ENCODE assay signal across 3 worm cellular contexts in the genomic region with DNA sequence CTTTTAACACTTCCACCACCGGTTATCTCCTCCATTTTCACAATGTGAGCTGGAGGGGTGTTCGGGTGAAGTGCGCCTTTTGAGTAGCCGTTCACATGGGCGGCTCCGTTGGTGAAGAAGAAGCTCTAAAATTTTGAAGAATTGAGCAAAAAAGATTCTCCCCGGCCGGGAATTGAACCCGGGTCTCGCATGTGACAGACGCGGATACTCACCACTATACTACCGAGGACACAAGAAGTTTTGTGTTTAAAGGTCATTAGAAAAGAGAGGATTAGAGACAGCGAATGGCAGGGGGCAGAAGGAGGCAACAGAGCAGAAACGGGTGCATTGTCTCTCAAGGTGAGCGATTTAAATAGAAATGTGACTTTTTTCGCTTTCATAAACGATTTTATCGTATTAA.
A peak's percentile ranks its signal among the peaks of the same experiment; 100 is the strongest.
TF ChIP-seq lines count a peak whose summit lies in the region.

No protein-coding gene starts in this region.

TF ChIP-seq in whole organism, L4 larva, 104 proteins besides CTCF, POLR2A, EP300 and RAD21 (continued from another document and continues in another):
- TF ChIP-seq pqm-1 (tag; optimal IDR thresholded peaks at IDR 0.05; lab: Kevin White, UChicago) (no peak), nhr-77 (tag; optimal IDR thresholded peaks at IDR 0.05; lab: Kevin White, UChicago) (peak; percentile 26), madf-5 (GFP tag; IDR thresholded peaks at IDR 0.05; lab: Robert Waterston, UW) (peak; percentile 51 to 73; a peak in 1 of 4 replicates), daf-8 (GFP tag; IDR thresholded peaks at IDR 0.05; lab: Robert Waterston, UW) (0 out of 2 replicates have a peak, but pooled peaks have one; percentile 40), unc-130 (GFP tag; optimal IDR thresholded peaks at IDR 0.05; lab: Kevin White, UChicago) (peak; percentile 52), lim-7 (GFP tag; IDR thresholded peaks at IDR 0.05; lab: Robert Waterston, UW) (peak; percentile 89), F10B5.3 (tag; optimal IDR thresholded peaks at IDR 0.05; lab: Kevin White, UChicago) (no peak), F49E8.2 (tag; optimal IDR thresholded peaks at IDR 0.05; lab: Kevin White, UChicago; ENCODE audit: borderline replicate concordance) (peak; percentile 2), zip-11 (GFP tag; IDR thresholded peaks at IDR 0.05; lab: Robert Waterston, UW) (peak; percentile 41; the same call in 1 of the 2 replicates), ZK546.5 (tag; optimal IDR thresholded peaks at IDR 0.05; lab: Kevin White, UChicago) (no peak), nhr-237 (tag; optimal IDR thresholded peaks at IDR 0.05; lab: Kevin White, UChicago) (no peak), ces-1 (GFP tag; optimal IDR thresholded peaks at IDR 0.05; lab: Kevin White, UChicago) (no peak), lin-29 (GFP tag; IDR thresholded peaks at IDR 0.05; lab: Robert Waterston, UW) (peak; percentile 60; the same call in 1 of the 2 replicates), fos-1 (tag; optimal IDR thresholded peaks at IDR 0.05; lab: Kevin White, UChicago) (no peak), F44E2.7 (GFP tag; IDR thresholded peaks at IDR 0.05; lab: Robert Waterston, UW) (0 out of 2 replicates have a peak, but pooled peaks have one; percentile 54), lin-38 (GFP tag; IDR thresholded peaks at IDR 0.05; lab: Robert Waterston, UW) (peak; percentile 71), hif-1 (tag; optimal IDR thresholded peaks at IDR 0.05; lab: Kevin White, UChicago) (peak in 1 of 2 experiments; percentile 35), hlh-11 (tag; optimal IDR thresholded peaks at IDR 0.05; lab: Kevin White, UChicago) (peak; percentile 43), lin-13 (GFP tag; optimal IDR thresholded peaks at IDR 0.05; lab: Kevin White, UChicago) (peak; percentile 47), egl-27 (tag; optimal IDR thresholded peaks at IDR 0.05; lab: Kevin White, UChicago) (no peak), F37D6.2 (tag; optimal IDR thresholded peaks at IDR 0.05; lab: Kevin White, UChicago) (no peak), gei-8 (GFP tag; optimal IDR thresholded peaks at IDR 0.05; lab: Kevin White, UChicago) (no peak), spr-3 (GFP tag; optimal IDR thresholded peaks at IDR 0.05; lab: Kevin White, UChicago) (peak; percentile 53), D1046.2 (GFP tag; IDR thresholded peaks at IDR 0.05; lab: Robert Waterston, UW) (peak; percentile 84), lin-15B (tag; optimal IDR thresholded peaks at IDR 0.05; lab: Kevin White, UChicago) (no peak), zfp-3 (GFP tag; conservative IDR thresholded peaks at IDR 0.05; lab: Robert Waterston, UW) (no peak), ceh-28 (tag; optimal IDR thresholded peaks at IDR 0.05; lab: Kevin White, UChicago) (no peak), pha-4 (GFP tag; IDR thresholded peaks at IDR 0.05; lab: Robert Waterston, UW) (peak; percentile 90), pha-4 (tag; optimal IDR thresholded peaks at IDR 0.05; lab: Kevin White, UChicago) (no peak), nhr-76 (tag; optimal IDR thresholded peaks at IDR 0.05; lab: Kevin White, UChicago) (no peak), nhr-28 (tag; optimal IDR thresholded peaks at IDR 0.05; lab: Kevin White, UChicago) (peak; percentile 9), ztf-7 (tag; optimal IDR thresholded peaks at IDR 0.05; lab: Kevin White, UChicago) (no peak), unc-62 (GFP tag; optimal IDR thresholded peaks at IDR 0.05 in 1 of 2; lab: Kevin White, UChicago) (no peak), unc-62 (tag; optimal IDR thresholded peaks at IDR 0.05; lab: Kevin White, UChicago) (no peak), duxl-1 (tag; optimal IDR thresholded peaks at IDR 0.05; lab: Kevin White, UChicago; ENCODE audit: poor library complexity) (peak; percentile 63), cey-2 (tag; optimal IDR thresholded peaks at IDR 0.05; lab: Kevin White, UChicago; ENCODE audit: borderline replicate concordance, insufficient read depth) (no peak), T20F7.1 (GFP tag; optimal IDR thresholded peaks at IDR 0.05; lab: Kevin White, UChicago) (no peak), ceh-82 (tag; optimal IDR thresholded peaks at IDR 0.05; lab: Kevin White, UChicago) (no peak), nhr-48 (tag; optimal IDR thresholded peaks at IDR 0.05; lab: Kevin White, UChicago) (peak; percentile 25), zfp-2 (tag; optimal IDR thresholded peaks at IDR 0.05; lab: Kevin White, UChicago) (no peak), dpl-1 (GFP tag; optimal IDR thresholded peaks at IDR 0.05; lab: Kevin White, UChicago) (peak; percentile 10)

TF ChIP-seq in whole organism, late embryonic, 69 proteins besides CTCF, POLR2A, EP300 and RAD21 (continued from another document):
- TF ChIP-seq dve-1 (tag; optimal IDR thresholded peaks at IDR 0.05; lab: Kevin White, UChicago) = peak; percentile 47
- TF ChIP-seq lim-6 (tag; optimal IDR thresholded peaks at IDR 0.05; lab: Kevin White, UChicago) = no peak
- peak; percentile 61 for TF ChIP-seq K02D7.2 (tag; optimal IDR thresholded peaks at IDR 0.05; lab: Kevin White, UChicago)
- TF ChIP-seq dmd-4 (tag; optimal IDR thresholded peaks at IDR 0.05; lab: Kevin White, UChicago; ENCODE audit: borderline replicate concordance) = peak; percentile 74
- TF ChIP-seq tbx-2 (tag; optimal IDR thresholded peaks at IDR 0.05; lab: Kevin White, UChicago) = peak; percentile 73
- peak; percentile 68 for TF ChIP-seq npax-4 (tag; optimal IDR thresholded peaks at IDR 0.05; lab: Kevin White, UChicago)
- no peak for TF ChIP-seq pros-1 (tag; optimal IDR thresholded peaks at IDR 0.05; lab: Kevin White, UChicago)
- TF ChIP-seq ceh-6 (GFP tag; optimal IDR thresholded peaks at IDR 0.05; lab: Kevin White, UChicago) = peak; percentile 78
- TF ChIP-seq sox-4 (tag; optimal IDR thresholded peaks at IDR 0.05; lab: Kevin White, UChicago) = peak; percentile 75
- peak; percentile 28 for TF ChIP-seq ceh-24 (tag; optimal IDR thresholded peaks at IDR 0.05; lab: Kevin White, UChicago)
- TF ChIP-seq syd-9 (tag; optimal IDR thresholded peaks at IDR 0.05; lab: Kevin White, UChicago) = peak; percentile 75
- peak; percentile 36 for TF ChIP-seq pqm-1 (tag; optimal IDR thresholded peaks at IDR 0.05; lab: Kevin White, UChicago)
- TF ChIP-seq odd-2 (tag; optimal IDR thresholded peaks at IDR 0.05; lab: Kevin White, UChicago) = peak; percentile 33
- peak; percentile 84 for TF ChIP-seq ceh-14 (tag; optimal IDR thresholded peaks at IDR 0.05; lab: Kevin White, UChicago)
- TF ChIP-seq ceh-9 (tag; optimal IDR thresholded peaks at IDR 0.05; lab: Kevin White, UChicago) = peak; percentile 12
- peak; percentile 81 for TF ChIP-seq C38D4.7 (GFP tag; optimal IDR thresholded peaks at IDR 0.05; lab: Kevin White, UChicago)
- peak; percentile 43 for TF ChIP-seq unc-42 (tag; optimal IDR thresholded peaks at IDR 0.05; lab: Kevin White, UChicago)
- TF ChIP-seq ref-2 (tag; optimal IDR thresholded peaks at IDR 0.05; lab: Kevin White, UChicago) = peak; percentile 81
- peak; percentile 73 for TF ChIP-seq unc-86 (tag; optimal IDR thresholded peaks at IDR 0.05; lab: Kevin White, UChicago)
- peak; percentile 14 for TF ChIP-seq ahr-1 (tag; optimal IDR thresholded peaks at IDR 0.05; lab: Kevin White, UChicago)
- peak; percentile 46 for TF ChIP-seq fkh-10 (GFP tag; optimal IDR thresholded peaks at IDR 0.05; lab: Kevin White, UChicago)
- peak; percentile 67; the same call in 1 of the 2 replicates for TF ChIP-seq sox-2 (GFP tag; IDR thresholded peaks at IDR 0.05; lab: Robert Waterston, UW)
- TF ChIP-seq unc-55 (GFP tag; optimal IDR thresholded peaks at IDR 0.05; lab: Kevin White, UChicago) = no peak
- peak; percentile 79 for TF ChIP-seq sdc-2 (tag; optimal IDR thresholded peaks at IDR 0.05; lab: Kevin White, UChicago)
- TF ChIP-seq nhr-232 (tag; optimal IDR thresholded peaks at IDR 0.05; lab: Kevin White, UChicago) = peak; percentile 73
- TF ChIP-seq ceh-31 (tag; optimal IDR thresholded peaks at IDR 0.05; lab: Kevin White, UChicago) = peak; percentile 71
- peak; percentile 79 for TF ChIP-seq T23F11.4 (GFP tag; optimal IDR thresholded peaks at IDR 0.05; lab: Kevin White, UChicago)
- peak; percentile 33 for TF ChIP-seq mec-3 (tag; optimal IDR thresholded peaks at IDR 0.05; lab: Kevin White, UChicago; ENCODE audit: borderline replicate concordance)
- peak; percentile 76 for TF ChIP-seq hlh-13 (GFP tag; optimal IDR thresholded peaks at IDR 0.05; lab: Kevin White, UChicago)
- TF ChIP-seq zip-5 (tag; optimal IDR thresholded peaks at IDR 0.05; lab: Kevin White, UChicago) = peak; percentile 28
- TF ChIP-seq hlh-30 (tag; optimal IDR thresholded peaks at IDR 0.05; lab: Kevin White, UChicago; ENCODE audit: insufficient read depth) = peak; percentile 89
- TF ChIP-seq pag-3 (tag; optimal IDR thresholded peaks at IDR 0.05; lab: Kevin White, UChicago; ENCODE audit: borderline replicate concordance) = peak; percentile 17
- peak; percentile 79 for TF ChIP-seq C08G9.2 (tag; optimal IDR thresholded peaks at IDR 0.05; lab: Kevin White, UChicago)
- TF ChIP-seq K09A11.1 (tag; optimal IDR thresholded peaks at IDR 0.05; lab: Kevin White, UChicago; ENCODE audit: insufficient read depth) = peak; percentile 49
- peak; percentile 80 for TF ChIP-seq che-1 (tag; optimal IDR thresholded peaks at IDR 0.05; lab: Kevin White, UChicago)
- TF ChIP-seq ceh-22 (tag; optimal IDR thresholded peaks at IDR 0.05; lab: Kevin White, UChicago) = no peak
- no peak for TF ChIP-seq pha-4 (tag; optimal IDR thresholded peaks at IDR 0.05; lab: Kevin White, UChicago)
- peak; percentile 68 for TF ChIP-seq unc-3 (GFP tag; conservative IDR thresholded peaks at IDR 0.05; lab: Robert Waterston, UW)
- TF ChIP-seq unc-3 (tag; optimal IDR thresholded peaks at IDR 0.05; lab: Kevin White, UChicago) = peak; percentile 53
- TF ChIP-seq hlh-6 (tag; optimal IDR thresholded peaks at IDR 0.05; lab: Kevin White, UChicago) = peak; percentile 91
- TF ChIP-seq pha-2 (tag; optimal IDR thresholded peaks at IDR 0.05; lab: Kevin White, UChicago) = peak; percentile 84
- TF ChIP-seq elt-4 (tag; optimal IDR thresholded peaks at IDR 0.05; lab: Kevin White, UChicago) = no peak
- TF ChIP-seq ets-4 (tag; optimal IDR thresholded peaks at IDR 0.05; lab: Kevin White, UChicago) = peak; percentile 9

TF ChIP-seq in whole organism, mixed stage, embryonic, 35 proteins besides CTCF, POLR2A, EP300 and RAD21 (continued from another document):
- TF ChIP-seq mls-2 (tag; optimal IDR thresholded peaks at IDR 0.05; lab: Kevin White, UChicago) = peak; percentile 91
- TF ChIP-seq ceh-39 (tag; optimal IDR thresholded peaks at IDR 0.05; lab: Kevin White, UChicago) = no peak
- TF ChIP-seq unc-120 (tag; optimal IDR thresholded peaks at IDR 0.05; lab: Kevin White, UChicago; ENCODE audit: poor library complexity, severe bottlenecking) = peak; percentile 74
- TF ChIP-seq nhr-12 (tag; optimal IDR thresholded peaks at IDR 0.05; lab: Kevin White, UChicago) = no peak
- TF ChIP-seq lsy-2 (tag; optimal IDR thresholded peaks at IDR 0.05; lab: Kevin White, UChicago) = peak; percentile 19
